Fruit fly (Drosophila melanogaster) whole organism, embryonic: ENCODE results near the gene Mrtf.
A peak's percentile ranks its signal among the peaks of the same experiment; 100 is the strongest.

Source experiments
- B-H2 ChIP-seq: fragments of 200-800 bp; sonication (Bioruptor generic); optimal IDR thresholded peaks from 2 replicates; lab custom pipeline; 2018; ENCODE audit warnings: missing biosample characterization, mild to moderate bottlenecking, missing genetic modification characterization
- CG10274 ChIP-seq: fragments of 200-800 bp; sonication (Bioruptor generic); optimal IDR thresholded peaks from 3 replicates; lab custom pipeline; 2017; ENCODE audit warnings: missing biosample characterization, mild to moderate bottlenecking, missing genetic modification characterization
- CG10543 ChIP-seq: fragments of 200-800 bp; sonication (Bioruptor generic); optimal IDR thresholded peaks from 3 replicates; lab custom pipeline; 2017; ENCODE audit warnings: missing biosample characterization, mild to moderate bottlenecking, missing genetic modification characterization, moderate library complexity
- CG11504 ChIP-seq: fragments of 200-800 bp; sonication (Bioruptor generic); optimal IDR thresholded peaks from 3 replicates; lab custom pipeline; 2019; ENCODE audit warnings: missing biosample characterization, mild to moderate bottlenecking, missing genetic modification characterization, moderate library complexity
- CG12236 ChIP-seq: fragments of 200-800 bp; sonication (Bioruptor generic); optimal IDR thresholded peaks from 2 replicates; lab custom pipeline; 2016; ENCODE audit warnings: missing biosample characterization, missing genetic modification characterization
- CG12299 ChIP-seq: fragments of 200-800 bp; sonication (Bioruptor generic); optimal IDR thresholded peaks from 2 replicates; lab custom pipeline; 2018; ENCODE audit warnings: missing biosample characterization, mild to moderate bottlenecking, missing genetic modification characterization
- CG15696 ChIP-seq: fragments of 200-800 bp; sonication (Bioruptor generic); optimal IDR thresholded peaks from 2 replicates; lab custom pipeline; 2019; ENCODE audit warnings: missing biosample characterization, mild to moderate bottlenecking, missing genetic modification characterization, moderate library complexity
- CG18011 ChIP-seq: fragments of 200-800 bp; sonication (Bioruptor generic); optimal IDR thresholded peaks from 2 replicates; lab custom pipeline; 2017; ENCODE audit warnings: missing biosample characterization, missing genetic modification characterization, mild to moderate bottlenecking, moderate library complexity, missing genotype
- CG18476 ChIP-seq: fragments of 200-800 bp; sonication (Bioruptor generic); optimal IDR thresholded peaks from 2 replicates; lab custom pipeline; 2016; ENCODE audit warnings: missing biosample characterization, mild to moderate bottlenecking, missing genetic modification characterization
- CG18599 ChIP-seq: fragments of 200-800 bp; sonication (Bioruptor generic); optimal IDR thresholded peaks from 3 replicates; lab custom pipeline; 2017; ENCODE audit warnings: missing biosample characterization, missing genetic modification characterization, mild to moderate bottlenecking, moderate library complexity, missing genetic modification reagents
- CG18764 ChIP-seq: fragments of 200-800 bp; sonication (Bioruptor generic); optimal IDR thresholded peaks from 3 replicates; lab custom pipeline; 2016; ENCODE audit warnings: missing biosample characterization, missing genetic modification characterization
- CG2129 ChIP-seq: fragments of 200-800 bp; sonication (Bioruptor generic); IDR thresholded peaks from 2 replicates; pipeline ENCODE4 v1.3.6; 2022; ENCODE audit warnings: missing biosample characterization, missing genetic modification characterization; ENCODE audit not compliant: partially characterized antibody
- CG30403 ChIP-seq: fragments of 200-800 bp; sonication (Bioruptor generic); optimal IDR thresholded peaks from 3 replicates; lab custom pipeline; 2016; ENCODE audit warnings: missing biosample characterization, missing genetic modification characterization
- CG3407 ChIP-seq: fragments of 200-800 bp; sonication (Bioruptor generic); optimal IDR thresholded peaks from 2 replicates; lab custom pipeline; 2018; ENCODE audit warnings: missing biosample characterization, mild to moderate bottlenecking, missing genetic modification characterization
- CG4617 ChIP-seq: fragments of 200-800 bp; sonication (Bioruptor generic); optimal IDR thresholded peaks from 3 replicates; lab custom pipeline; 2016; ENCODE audit warnings: missing biosample characterization, missing genetic modification characterization, borderline replicate concordance
- CG4854 ChIP-seq: fragments of 200-800 bp; sonication (Bioruptor generic); optimal IDR thresholded peaks from 2 replicates; lab custom pipeline; 2016; ENCODE audit warnings: missing biosample characterization, missing genetic modification characterization, inconsistent platforms
- CG7556 ChIP-seq: fragments of 200-800 bp; sonication (Bioruptor generic); optimal IDR thresholded peaks from 2 replicates; lab custom pipeline; 2017; ENCODE audit warnings: missing biosample characterization, mild to moderate bottlenecking, missing genetic modification characterization
- CG7745 ChIP-seq: fragments of 200-800 bp; sonication (Bioruptor generic); optimal IDR thresholded peaks from 2 replicates; lab custom pipeline; 2018; ENCODE audit warnings: missing biosample characterization, mild to moderate bottlenecking, missing genetic modification characterization, moderate library complexity
- CG8290 ChIP-seq, 3 experiments: fragments of 200-800 bp; sonication (Bioruptor generic); optimal IDR thresholded peaks; 2 replicates each; lab custom pipeline; 2016 to 2019; ENCODE audit warnings: missing biosample characterization in 3 of 3, missing genetic modification characterization in 3 of 3, mild to moderate bottlenecking in 2 of 3, moderate library complexity in 1 of 3
- CG9215 ChIP-seq: fragments of 200-800 bp; sonication (Bioruptor generic); IDR thresholded peaks from 2 replicates; pipeline ENCODE4 v1.3.6; 2022; ENCODE audit warnings: missing biosample characterization, missing genetic modification characterization
- CG9817 ChIP-seq: fragments of 200-800 bp; sonication (Bioruptor generic); optimal IDR thresholded peaks from 2 replicates; lab custom pipeline; 2018; ENCODE audit warnings: missing biosample characterization, mild to moderate bottlenecking, missing genetic modification characterization, moderate library complexity
- E2f1 ChIP-seq: fragments of 200-800 bp; sonication (Bioruptor generic); IDR thresholded peaks from 2 replicates; pipeline ENCODE4 v1.3.6; 2022; ENCODE audit warnings: missing biosample characterization, missing genetic modification characterization
- E2f2 ChIP-seq: fragments of 200-800 bp; sonication (Bioruptor generic); IDR thresholded peaks from 2 replicates; pipeline ENCODE4 v1.3.6; 2022; ENCODE audit warnings: missing biosample characterization, missing genetic modification characterization
- Gug ChIP-seq: fragments of 200-800 bp; sonication (Bioruptor generic); IDR thresholded peaks from 4 replicates; pipeline ENCODE4 v1.3.6; 2022; ENCODE audit warnings: missing biosample characterization, missing genetic modification characterization
- H15 ChIP-seq: fragments of 200-800 bp; sonication (Bioruptor generic); IDR thresholded peaks from 3 replicates; pipeline ENCODE4 v1.3.6; 2022; ENCODE audit warnings: missing biosample characterization, missing genetic modification characterization
- Hmr ChIP-seq: fragments of 200-800 bp; sonication (Bioruptor generic); optimal IDR thresholded peaks from 3 replicates; lab custom pipeline; 2017; ENCODE audit warnings: mild to moderate bottlenecking, missing biosample characterization, missing genetic modification reagents, missing genetic modification characterization
- Lim3 ChIP-seq: fragments of 200-800 bp; sonication (Bioruptor generic); IDR thresholded peaks from 2 replicates; pipeline ENCODE4 v1.3.6; 2022; ENCODE audit warnings: missing biosample characterization, missing genetic modification characterization
- Nf-YC ChIP-seq: fragments of 200-800 bp; optimal IDR thresholded peaks from 3 replicates; lab custom pipeline; 2019; ENCODE audit warnings: missing biosample characterization, mild to moderate bottlenecking, missing genetic modification characterization, moderate library complexity
- Oli ChIP-seq: fragments of 200-800 bp; sonication (Bioruptor generic); optimal IDR thresholded peaks from 2 replicates; lab custom pipeline; 2018; ENCODE audit warnings: missing biosample characterization, mild to moderate bottlenecking, missing genetic modification characterization, moderate library complexity
- Sry-δ ChIP-seq: fragments of 200-800 bp; sonication (Bioruptor generic); optimal IDR thresholded peaks from 2 replicates; lab custom pipeline; 2016; ENCODE audit warnings: missing biosample characterization, missing genetic modification characterization
- Stat92E ChIP-seq, 3 experiments: fragments of >200 bp in 2 of 3; fragments of 200-800 bp in 1 of 3; sonication (Bioruptor generic) in 1 of 3; optimal IDR thresholded peaks; 2 replicates each; lab custom pipeline; 2017 to 2019; ENCODE audit warnings: missing biosample characterization in 3 of 3, missing genetic modification characterization in 3 of 3, mild to moderate bottlenecking in 1 of 3, moderate library complexity in 1 of 3
- ara ChIP-seq: fragments of 200-800 bp; sonication (Bioruptor generic); IDR thresholded peaks from 2 replicates; pipeline ENCODE4 v1.3.6; 2022; ENCODE audit warnings: missing biosample characterization, missing genetic modification characterization
- az2 ChIP-seq: fragments of 200-800 bp; sonication (Bioruptor generic); optimal IDR thresholded peaks from 3 replicates; lab custom pipeline; 2016; ENCODE audit warnings: missing biosample characterization, missing genetic modification characterization
- bsh ChIP-seq, 2 experiments: fragments of 200-800 bp; sonication (Bioruptor generic); optimal IDR thresholded peaks; 2 replicates each; lab custom pipeline; 2017 to 2018; ENCODE audit warnings: mild to moderate bottlenecking in 2 of 2, missing biosample characterization in 2 of 2, missing genetic modification characterization in 2 of 2, moderate library complexity in 1 of 2
- cg ChIP-seq: fragments of 200-800 bp; sonication (Bioruptor generic); optimal IDR thresholded peaks from 3 replicates; lab custom pipeline; 2019; ENCODE audit warnings: missing biosample characterization, mild to moderate bottlenecking, missing genetic modification characterization, moderate library complexity
- dmrt99B ChIP-seq: fragments of 200-800 bp; sonication (Bioruptor generic); optimal IDR thresholded peaks from 2 replicates; lab custom pipeline; 2018; ENCODE audit warnings: missing biosample characterization, mild to moderate bottlenecking, missing genetic modification characterization, moderate library complexity
- gcm ChIP-seq: fragments of 200-800 bp; sonication (Bioruptor generic); optimal IDR thresholded peaks from 2 replicates; lab custom pipeline; 2019; ENCODE audit warnings: missing biosample characterization, mild to moderate bottlenecking, missing genetic modification characterization, moderate library complexity
- gem ChIP-seq: fragments of 200-800 bp; sonication (Bioruptor generic); optimal IDR thresholded peaks from 2 replicates; lab custom pipeline; 2019; ENCODE audit warnings: missing biosample characterization, mild to moderate bottlenecking, missing genetic modification characterization, moderate library complexity
- her ChIP-seq: fragments of 200-800 bp; sonication (Bioruptor generic); optimal IDR thresholded peaks from 2 replicates; lab custom pipeline; 2016; ENCODE audit warnings: missing biosample characterization, missing genetic modification characterization
- inv ChIP-seq: fragments of 200-800 bp; sonication (Bioruptor generic); IDR thresholded peaks from 2 replicates; pipeline ENCODE4 v1.3.6; 2022; ENCODE audit warnings: missing biosample characterization, missing genetic modification characterization; ENCODE audit not compliant: partially characterized antibody
- knrl ChIP-seq: fragments of 200-800 bp; sonication (Bioruptor generic); IDR thresholded peaks from 3 replicates; pipeline ENCODE4 v1.3.6; 2022; ENCODE audit warnings: missing biosample characterization, missing genetic modification characterization; ENCODE audit not compliant: partially characterized antibody
- luna ChIP-seq: fragments of 200-800 bp; sonication (Bioruptor generic); optimal IDR thresholded peaks from 2 replicates; lab custom pipeline; 2016; ENCODE audit warnings: missing biosample characterization, missing genetic modification characterization
- pros ChIP-seq: fragments of 200-800 bp; sonication (Bioruptor generic); optimal IDR thresholded peaks from 3 replicates; lab custom pipeline; 2019; ENCODE audit warnings: missing biosample characterization, mild to moderate bottlenecking, missing genetic modification characterization, moderate library complexity
- ro ChIP-seq: fragments of 200-800 bp; sonication (Bioruptor generic); IDR thresholded peaks from 2 replicates; pipeline ENCODE4 v1.3.6; 2022; ENCODE audit warnings: missing biosample characterization, missing genetic modification characterization
- sim ChIP-seq: fragments of 200-800 bp; sonication (Bioruptor generic); IDR thresholded peaks from 2 replicates; pipeline ENCODE4 v1.3.6; 2022; ENCODE audit warnings: missing biosample characterization, missing genetic modification characterization
- trem ChIP-seq: fragments of 200-800 bp; optimal IDR thresholded peaks from 3 replicates; lab custom pipeline; 2019; ENCODE audit warnings: missing biosample characterization, mild to moderate bottlenecking, missing genetic modification characterization, moderate library complexity
- tup ChIP-seq: fragments of 200-800 bp; sonication (Bioruptor generic); optimal IDR thresholded peaks from 2 replicates; lab custom pipeline; 2016; ENCODE audit warnings: missing biosample characterization, mild to moderate bottlenecking, missing genetic modification characterization, moderate library complexity
- wek ChIP-seq: fragments of 200-800 bp; sonication (Bioruptor generic); optimal IDR thresholded peaks from 3 replicates; lab custom pipeline; 2018; ENCODE audit warnings: missing biosample characterization, mild to moderate bottlenecking, missing genetic modification characterization, moderate library complexity

Mrtf gene

dm6 chr3L:2805956-2806527 is 39.7 kb upstream of the Mrtf start (continued):
- no peak for TF ChIP-seq Sry-δ
- TF ChIP-seq CG7745 (tag; lab: Kevin White, UChicago), result no peak
- peak; percentile 72 for TF ChIP-seq gem
- TF ChIP-seq CG4854 (GFP tag; lab: Kevin White, UChicago), result peak; percentile 55
- peak; percentile 39 for TF ChIP-seq az2 (GFP tag; lab: Kevin White, UChicago)
- no peak for TF ChIP-seq cg (GFP tag; lab: Kevin White, UChicago)
- peak; percentile 41; the same call in 1 of the 2 replicates for TF ChIP-seq E2f2
- TF ChIP-seq wek (GFP tag; lab: Kevin White, UChicago), result no peak
- peak; percentile 23 for TF ChIP-seq CG9817 (tag; lab: Kevin White, UChicago)
- TF ChIP-seq CG18011, result no peak
- TF ChIP-seq E2f1 (GFP tag; lab: Robert Waterston, UW), result peak; percentile 90
- 0 out of 2 replicates have a peak, but pooled peaks have one; percentile 40 for TF ChIP-seq Lim3 (GFP tag; lab: Robert Waterston, UW)
- TF ChIP-seq inv (GFP tag; lab: Robert Waterston, UW), result no peak
- peak; percentile 83 for TF ChIP-seq dmrt99B (tag; lab: Kevin White, UChicago)
- TF ChIP-seq CG12236 (GFP tag; lab: Kevin White, UChicago), result no peak
- TF ChIP-seq Hmr (GFP tag; lab: Kevin White, UChicago), result peak; percentile 52
- no peak for TF ChIP-seq pros (GFP tag; lab: Kevin White, UChicago)
- TF ChIP-seq CG2129 (GFP tag; lab: Robert Waterston, UW), result no peak
- peak; percentile 88 for TF ChIP-seq H15
- TF ChIP-seq CG18599 (GFP tag; lab: Kevin White, UChicago), result peak; percentile 73
- peak; percentile 42 for TF ChIP-seq trem (tag; lab: Kevin White, UChicago)
- peak; percentile 12 for TF ChIP-seq CG3407
- peak; percentile 17 for TF ChIP-seq CG10274 (GFP tag; lab: Kevin White, UChicago)
- TF ChIP-seq luna, result no peak
- peak; percentile 28 for TF ChIP-seq CG7556 (GFP tag; lab: Kevin White, UChicago)
- TF ChIP-seq CG18476 (GFP tag; lab: Kevin White, UChicago), result peak; percentile 40
- TF ChIP-seq knrl, result no peak
- TF ChIP-seq CG4617 (GFP tag; lab: Kevin White, UChicago), result no peak
- TF ChIP-seq CG15696 (tag; lab: Kevin White, UChicago), result peak; percentile 50
- TF ChIP-seq her (GFP tag; lab: Kevin White, UChicago), result no peak
- TF ChIP-seq CG10543 (GFP tag; lab: Kevin White, UChicago), result no peak
- peak; percentile 51 for TF ChIP-seq CG8290 (GFP tag; optimal IDR thresholded peaks at IDR 0.05; lab: Kevin White, UChicago)
- TF ChIP-seq CG8290 (tag; optimal IDR thresholded peaks at IDR 0.05; lab: Kevin White, UChicago), result peak in 1 of 2 experiments; percentile 27
- no peak for TF ChIP-seq gcm (GFP tag; lab: Kevin White, UChicago)
- peak; percentile 85 for TF ChIP-seq sim
- peak; percentile 91 for TF ChIP-seq Gug
- TF ChIP-seq bsh (GFP tag; optimal IDR thresholded peaks at IDR 0.05; lab: Kevin White, UChicago), result peak in 1 of 2 experiments; percentile 50
- peak; percentile 64 for TF ChIP-seq ro (GFP tag; lab: Robert Waterston, UW)
- TF ChIP-seq B-H2 (GFP tag; lab: Kevin White, UChicago), result no peak
- no peak for TF ChIP-seq tup (GFP tag; lab: Kevin White, UChicago)
- peak; percentile 28 for TF ChIP-seq Nf-YC (tag; lab: Kevin White, UChicago)
- no peak for TF ChIP-seq CG12299 (tag; lab: Kevin White, UChicago)
- TF ChIP-seq CG9215, result peak; percentile 71
- peak; percentile 93 for TF ChIP-seq ara (GFP tag; lab: Robert Waterston, UW)
- peak; percentile 80 for TF ChIP-seq CG11504
- TF ChIP-seq CG30403 (GFP tag; lab: Kevin White, UChicago), result peak; percentile 67
- peak; percentile 44 for TF ChIP-seq Oli (tag; lab: Kevin White, UChicago)
- peak; percentile 58 for TF ChIP-seq CG18764
- no peak for TF ChIP-seq Stat92E (GFP tag; optimal IDR thresholded peaks at IDR 0.05; lab: Kevin White, UChicago)
